Worm (Caenorhabditis elegans) whole organism, L4 larva: ENCODE results near the gene inx-9.

ENCODE experiments used
- ama-1 ChIP-seq: fragments of 150-350 bp; optimal IDR thresholded peaks from 2 replicates; lab custom pipeline; 2014; ENCODE audit warnings: inconsistent platforms, mixed read lengths
- arid-1 ChIP-seq: fragments of 200-800 bp; sonication (Bioruptor generic); conservative IDR thresholded peaks from 2 replicates; pipeline ENCODE4 v1.3.6; 2022; ENCODE audit warnings: missing genetic modification reagents, missing genetic modification characterization, missing compliant biosample characterization
- ceh-82 ChIP-seq: sonication (generic microtip); optimal IDR thresholded peaks from 2 replicates; lab custom pipeline; 2017; ENCODE audit warnings: missing biosample characterization, missing genetic modification characterization
- egl-43 ChIP-seq: fragments of 200-800 bp; sonication (Bioruptor generic); IDR thresholded peaks from 2 replicates; pipeline ENCODE4 v1.3.6; 2022; ENCODE audit warnings: missing genetic modification reagents, missing genetic modification characterization, missing compliant biosample characterization
- fos-1 ChIP-seq: fragments of 150-350 bp; optimal IDR thresholded peaks from 2 replicates; lab custom pipeline; 2014; ENCODE audit warnings: missing biosample characterization, missing genetic modification characterization
- lin-13 ChIP-seq: fragments of 150-350 bp; optimal IDR thresholded peaks from 2 replicates; lab custom pipeline; 2014; ENCODE audit warnings: missing biosample characterization, missing genetic modification reagents, missing genetic modification characterization
- nhr-76 ChIP-seq: fragments of 150-350 bp; optimal IDR thresholded peaks from 2 replicates; lab custom pipeline; 2014; ENCODE audit warnings: missing biosample characterization, missing genetic modification characterization
- nhr-77 ChIP-seq: fragments of 150-350 bp; optimal IDR thresholded peaks from 2 replicates; lab custom pipeline; 2014; ENCODE audit warnings: missing biosample characterization, missing genetic modification characterization
- pha-4 ChIP-seq, 2 experiments: fragments of 150-350 bp in 1 of 2; fragments of 200-800 bp in 1 of 2; sonication (Bioruptor generic) in 1 of 2; IDR thresholded peaks in 1 of 2; optimal IDR thresholded peaks in 1 of 2; 2 replicates each; pipeline versions ENCODE4 v1.3.6 to Lab custom; 2014 to 2022; ENCODE audit warnings: missing genetic modification characterization in 2 of 2, missing genetic modification reagents in 2 of 2, missing biosample characterization in 1 of 2, missing compliant biosample characterization in 1 of 2

- TF ChIP-seq egl-43 (no peak), nhr-76 (tag; lab: Kevin White, UChicago) (no peak), ceh-82 (no peak), arid-1 (no peak), ama-1 (no peak), fos-1 (no peak), nhr-77 (tag; lab: Kevin White, UChicago) (no peak), pha-4 (GFP tag; IDR thresholded peaks at IDR 0.05; lab: Robert Waterston, UW) (no peak), pha-4 (tag; optimal IDR thresholded peaks at IDR 0.05; lab: Kevin White, UChicago) (no peak), lin-13 (GFP tag; lab: Kevin White, UChicago) (no peak)
Observed at ce11 chrIV:11701878-11702277, 25.7 kb downstream of the inx-9 start.
